Worm (Caenorhabditis elegans) whole organism, late embryonic: ENCODE data around the gene nuo-3.
A peak's percentile ranks its signal among the peaks of the same experiment; 100 is the strongest.

Experiments
- ama-1 ChIP-seq: fragments of 150-350 bp; optimal IDR thresholded peaks from 2 replicates; lab custom pipeline; 2014
- ceh-19 ChIP-seq: fragments of 200-800 bp; sonication (Bioruptor generic); optimal IDR thresholded peaks from 2 replicates; lab custom pipeline; 2018; ENCODE audit warnings: mild to moderate bottlenecking, missing genetic modification characterization, missing compliant biosample characterization
- dmd-4 ChIP-seq: sonication (generic microtip); optimal IDR thresholded peaks from 2 replicates; lab custom pipeline; 2016; ENCODE audit warnings: borderline replicate concordance, missing genetic modification characterization, missing compliant biosample characterization
- gmeb-2 ChIP-seq: sonication (generic microtip); optimal IDR thresholded peaks from 2 replicates; lab custom pipeline; 2016; ENCODE audit warnings: missing genetic modification characterization, inconsistent platforms, missing compliant biosample characterization
- nfya-1 ChIP-seq: sonication (generic microtip); optimal IDR thresholded peaks from 2 replicates; lab custom pipeline; 2017; ENCODE audit warnings: missing genetic modification characterization, mild to moderate bottlenecking, missing compliant biosample characterization, antibody characterized with exemption, moderate library complexity
- pqm-1 ChIP-seq: sonication (generic microtip); optimal IDR thresholded peaks from 2 replicates; lab custom pipeline; 2016; ENCODE audit warnings: missing genetic modification characterization, missing compliant biosample characterization
- unc-86 ChIP-seq: sonication (generic microtip); optimal IDR thresholded peaks from 2 replicates; lab custom pipeline; 2016; ENCODE audit warnings: missing genetic modification characterization, missing compliant biosample characterization

- TF ChIP-seq unc-86 (peak; percentile 6), ama-1 (lab: Kevin White, UChicago) (no peak), dmd-4 (tag; lab: Kevin White, UChicago) (no peak), nfya-1 (peak; percentile 80), ceh-19 (no peak), gmeb-2 (no peak), pqm-1 (tag; lab: Kevin White, UChicago) (no peak)
Measured at ce11 chrIV:14767693-14768251, 29.6 kb downstream of the nuo-3 start, which contains the start of the genes mrps-7 and Y57G11C.3.
